Fruit fly (Drosophila melanogaster): Measurements from ENCODE around the gene hng3.

hng3 gene

dm6 chr3L:721026-721425 is 34.3 kb downstream of the hng3 start (continued):
- TF ChIP-seq Hr78 (GFP tag; optimal IDR thresholded peaks at IDR 0.05) (no peak), nerfin-2 (GFP tag; IDR thresholded peaks at IDR 0.05; ENCODE audit: partially characterized antibody) (no peak), CG1647 (GFP tag; optimal IDR thresholded peaks at IDR 0.05) (no peak), ara (GFP tag; IDR thresholded peaks at IDR 0.05) (peak; percentile 46), CG2712 (tag; optimal IDR thresholded peaks at IDR 0.05) (peak; percentile 55), danr (GFP tag; IDR thresholded peaks at IDR 0.05) (no peak), CG7357 (GFP tag; IDR thresholded peaks at IDR 0.05) (no peak), CG7372 (GFP tag; IDR thresholded peaks at IDR 0.05) (no peak), CG6689 (GFP tag; IDR thresholded peaks at IDR 0.05) (peak; percentile 43), CG32772 (GFP tag; IDR thresholded peaks at IDR 0.05) (peak; percentile 28), CG12071 (GFP tag; optimal IDR thresholded peaks at IDR 0.05) (no peak), CG6765 (GFP tag; optimal IDR thresholded peaks at IDR 0.05) (no peak), klu (GFP tag; IDR thresholded peaks at IDR 0.05) (no peak), CG8388 (GFP tag; optimal IDR thresholded peaks at IDR 0.05) (peak; percentile 67), HmgD (GFP tag; optimal IDR thresholded peaks at IDR 0.05) (no peak), CG10209 (GFP tag; optimal IDR thresholded peaks at IDR 0.05) (no peak), GATAe (GFP tag; conservative IDR thresholded peaks at IDR 0.05) (no peak), HHEX (GFP tag; optimal IDR thresholded peaks at IDR 0.05) (no peak), bcd (GFP tag; optimal IDR thresholded peaks at IDR 0.05) (no peak), vvl (GFP tag; IDR thresholded peaks at IDR 0.05) (peak; percentile 64), p53 (GFP tag; optimal IDR thresholded peaks at IDR 0.05) (no peak), slp2 (GFP tag; optimal IDR thresholded peaks at IDR 0.05) (peak; percentile 19), chm (GFP tag; IDR thresholded peaks at IDR 0.05) (0 out of 2 replicates have a peak, but pooled peaks have one; percentile 26), Taf1 (GFP tag; IDR thresholded peaks at IDR 0.05) (no peak), CG9817 (tag; optimal IDR thresholded peaks at IDR 0.05) (no peak), sisA (GFP tag; IDR thresholded peaks at IDR 0.05) (peak; percentile 35; the same call in 1 of the 2 replicates), CG30020 (tag; optimal IDR thresholded peaks at IDR 0.05) (no peak), bigmax (GFP tag; optimal IDR thresholded peaks at IDR 0.05) (no peak), salm (tag; optimal IDR thresholded peaks at IDR 0.05) (no peak), ci (GFP tag; IDR thresholded peaks at IDR 0.05) (peak; percentile 42; the same call in 1 of the 3 replicates), jing (GFP tag; optimal IDR thresholded peaks at IDR 0.05) (no peak), CG13894 (tag; optimal IDR thresholded peaks at IDR 0.05) (no peak), slou (GFP tag; optimal IDR thresholded peaks at IDR 0.05) (no peak), az2 (GFP tag; optimal IDR thresholded peaks at IDR 0.05) (no peak), slbo (GFP tag; IDR thresholded peaks at IDR 0.05) (no peak), chn (GFP tag; optimal IDR thresholded peaks at IDR 0.05) (no peak), crc (GFP tag; optimal IDR thresholded peaks at IDR 0.05) (peak; percentile 46), Med (GFP tag) (peak; percentile 53), CG8359 (GFP tag; optimal IDR thresholded peaks at IDR 0.05; ENCODE audit: borderline replicate concordance) (no peak), Ada2b (GFP tag; IDR thresholded peaks at IDR 0.05) (no peak), CG5180 (GFP tag; optimal IDR thresholded peaks at IDR 0.05) (no peak), H2.0 (GFP tag; IDR thresholded peaks at IDR 0.05) (no peak), psq (GFP tag; optimal IDR thresholded peaks at IDR 0.05) (no peak), hkb (optimal IDR thresholded peaks at IDR 0.05) (no peak), hkb (GFP tag; IDR thresholded peaks at IDR 0.05) (0 out of 2 replicates have a peak, but pooled peaks have one; percentile 30), CG43689 (GFP tag; IDR thresholded peaks at IDR 0.05) (no peak), Dek (tag; optimal IDR thresholded peaks at IDR 0.05) (no peak), CG18599 (GFP tag; optimal IDR thresholded peaks at IDR 0.05) (no peak), CG12769 (tag; optimal IDR thresholded peaks at IDR 0.05) (no peak), CG15269 (tag; optimal IDR thresholded peaks at IDR 0.05) (no peak), wor (GFP tag; IDR thresholded peaks at IDR 0.05) (no peak), ewg (GFP tag; optimal IDR thresholded peaks at IDR 0.05) (no peak)

All from whole organism, embryonic.